Fruit fly (Drosophila melanogaster) Kc167 (cell line): Measurements from ENCODE around the gene RhoGAP18B.

Experiments used
- h ChIP-seq: fragments of >200 bp; optimal IDR thresholded peaks from 3 replicates; lab custom pipeline; 2018; ENCODE audit warnings: missing external identifiers
- insv ChIP-seq: fragments of >200 bp; optimal IDR thresholded peaks from 3 replicates; lab custom pipeline; 2018; ENCODE audit warnings: missing external identifiers

dm6 chrX:19157471-19157870 lies 9.4 kb downstream of the RhoGAP18B start:
- TF ChIP-seq insv (lab: Kevin White, UChicago) (no peak), h (lab: Kevin White, UChicago) (no peak)
